Worm (Caenorhabditis elegans) whole organism, early embryonic: ENCODE results near the gene psme-3.

Experiments
- B0310.2 ChIP-seq: sonication (generic microtip); optimal IDR thresholded peaks from 2 replicates; lab custom pipeline; 2016; ENCODE audit warnings: mild to moderate bottlenecking, missing genetic modification characterization, missing compliant biosample characterization
- aly-1 ChIP-seq: sonication (generic microtip); optimal IDR thresholded peaks from 2 replicates; lab custom pipeline; 2016; ENCODE audit warnings: missing genetic modification characterization, missing compliant biosample characterization
- ama-1 ChIP-seq: fragments of 150-350 bp; optimal IDR thresholded peaks from 2 replicates; lab custom pipeline; 2014
- ceh-13 ChIP-seq: fragments of 200-800 bp; sonication (Bioruptor generic); optimal IDR thresholded peaks from 2 replicates; lab custom pipeline; 2018; ENCODE audit warnings: mild to moderate bottlenecking, missing genetic modification characterization, missing compliant biosample characterization
- ceh-36 ChIP-seq: sonication (generic microtip); optimal IDR thresholded peaks from 2 replicates; lab custom pipeline; 2016; ENCODE audit warnings: missing genetic modification characterization, inconsistent platforms, missing compliant biosample characterization
- ets-7 ChIP-seq: sonication (generic microtip); optimal IDR thresholded peaks from 2 replicates; lab custom pipeline; 2016; ENCODE audit warnings: missing genotype, missing genetic modification characterization, missing compliant biosample characterization
- flt-1 ChIP-seq: fragments of 200-800 bp; sonication (Bioruptor generic); IDR thresholded peaks from 2 replicates; pipeline ENCODE4 v1.3.6; 2022; ENCODE audit warnings: missing genetic modification characterization, missing compliant biosample characterization
- hmbx-1 ChIP-seq: sonication (generic microtip); optimal IDR thresholded peaks from 2 replicates; lab custom pipeline; 2016; ENCODE audit warnings: mild to moderate bottlenecking, missing genetic modification characterization, missing compliant biosample characterization
- hmg-4 ChIP-seq: fragments of 200-800 bp; sonication (Bioruptor generic); optimal IDR thresholded peaks from 2 replicates; lab custom pipeline; 2018; ENCODE audit warnings: mild to moderate bottlenecking, missing genetic modification characterization, missing compliant biosample characterization
- pes-1 ChIP-seq: fragments of 200-800 bp; sonication (Bioruptor generic); IDR thresholded peaks from 2 replicates; pipeline ENCODE4 v1.3.6; 2022; ENCODE audit warnings: missing genetic modification reagents, missing genetic modification characterization, missing compliant biosample characterization
- scrt-1 ChIP-seq: fragments of 200-800 bp; sonication (Bioruptor generic); IDR thresholded peaks from 2 replicates; pipeline ENCODE4 v1.3.6; 2022; ENCODE audit warnings: missing genetic modification characterization, missing compliant biosample characterization
- sea-1 ChIP-seq: fragments of 200-800 bp; sonication (Bioruptor generic); conservative IDR thresholded peaks from 2 replicates; pipeline ENCODE4 v1.3.6; 2022; ENCODE audit warnings: missing genetic modification characterization, missing compliant biosample characterization
- tbx-11 ChIP-seq: fragments of 200-800 bp; sonication (Bioruptor generic); IDR thresholded peaks from 2 replicates; pipeline ENCODE4 v1.3.6; 2022; ENCODE audit warnings: missing genetic modification characterization, missing compliant biosample characterization
- tbx-37 ChIP-seq: fragments of 200-800 bp; sonication (Bioruptor generic); conservative IDR thresholded peaks from 2 replicates; pipeline ENCODE4 v1.3.6; 2022; ENCODE audit warnings: missing genetic modification reagents, missing genetic modification characterization, missing compliant biosample characterization

ce11 chrIII:11581372-11581771 is 13.4 kb downstream of the psme-3 start, which contains the start of the genes Y66D12A.6 and ceh-92:
- TF ChIP-seq ceh-13 (GFP tag; lab: Kevin White, UChicago) (no peak), tbx-11 (GFP tag; lab: Robert Waterston, UW) (no peak), ets-7 (tag; lab: Kevin White, UChicago) (no peak), sea-1 (no peak), hmbx-1 (tag; lab: Kevin White, UChicago) (no peak), ama-1 (lab: Kevin White, UChicago) (no peak), B0310.2 (tag; lab: Kevin White, UChicago) (no peak), tbx-37 (no peak), aly-1 (tag; lab: Kevin White, UChicago) (no peak), hmg-4 (no peak), flt-1 (no peak), pes-1 (GFP tag; lab: Robert Waterston, UW) (no peak), ceh-36 (tag; lab: Kevin White, UChicago) (no peak), scrt-1 (GFP tag; lab: Robert Waterston, UW) (no peak)
